Worm (Caenorhabditis elegans): ENCODE measurements around the gene ets-9.

- no peak for TF ChIP-seq him-1 (tag; optimal IDR thresholded peaks at IDR 0.05)
- TF ChIP-seq dao-5 (tag; optimal IDR thresholded peaks at IDR 0.05) = no peak
- no peak for TF ChIP-seq W03F9.2 (tag; optimal IDR thresholded peaks at IDR 0.05)
Observed at ce11 chrX:4235752-4236151, 43.8 kb upstream of the ets-9 start, which contains the start of gene rab-37.

All from whole organism, L4/young adult.